Worm (Caenorhabditis elegans): ENCODE measurements around the gene T04F3.5.
A peak's percentile ranks its signal among the peaks of the same experiment; 100 is the strongest.

The T04F3.5 gene

ce11 chrV:11751480-11751879 lies 9.0 kb upstream of the T04F3.5 start:
- TF ChIP-seq odd-2 (tag; optimal IDR thresholded peaks at IDR 0.05), result no peak
- TF ChIP-seq ztf-16 (tag; optimal IDR thresholded peaks at IDR 0.05), result no peak
- TF ChIP-seq sox-4 (tag; optimal IDR thresholded peaks at IDR 0.05), result no peak
- no peak for TF ChIP-seq syd-9 (tag; optimal IDR thresholded peaks at IDR 0.05)
- TF ChIP-seq ceh-31 (tag; optimal IDR thresholded peaks at IDR 0.05), result no peak
- no peak for TF ChIP-seq ttx-3 (tag; optimal IDR thresholded peaks at IDR 0.05)
- no peak for TF ChIP-seq fkh-6 (tag; optimal IDR thresholded peaks at IDR 0.05)
- no peak for TF ChIP-seq sdc-2 (tag; optimal IDR thresholded peaks at IDR 0.05)
- no peak for TF ChIP-seq hlh-15 (tag; optimal IDR thresholded peaks at IDR 0.05)
- no peak for TF ChIP-seq Y22D7AL.16 (tag; optimal IDR thresholded peaks at IDR 0.05)
- no peak for TF ChIP-seq K09A11.1 (tag; optimal IDR thresholded peaks at IDR 0.05; ENCODE audit: insufficient read depth)

- TF ChIP-seq ztf-16 (tag; optimal IDR thresholded peaks at IDR 0.05) (no peak), ceh-18 (tag; optimal IDR thresholded peaks at IDR 0.05) (no peak), odd-2 (tag; optimal IDR thresholded peaks at IDR 0.05) (no peak)
Measured at ce11 chrV:11755848-11756247, 4.6 kb upstream of the T04F3.5 start.

- TF ChIP-seq T23F11.4 (GFP tag; optimal IDR thresholded peaks at IDR 0.05) (no peak), nhr-232 (tag; optimal IDR thresholded peaks at IDR 0.05) (no peak), pat-9 (tag; optimal IDR thresholded peaks at IDR 0.05) (no peak), lin-11 (tag; optimal IDR thresholded peaks at IDR 0.05) (no peak), npax-4 (tag; optimal IDR thresholded peaks at IDR 0.05) (no peak)
Measured at ce11 chrV:11757358-11757757, 3.1 kb upstream of the T04F3.5 start, which contains the start of gene smoc-1. smoc-1 (plus strand) TSS chrV:11757658.

ce11 chrV:11758635-11759034 lies 1.8 kb upstream of the T04F3.5 start, which contains the start of gene T04F3.3:
T04F3.3 (plus strand) TSS chrV:11758935.
- no peak for TF ChIP-seq ttx-3 (tag; optimal IDR thresholded peaks at IDR 0.05)
- TF ChIP-seq K09A11.1 (tag; optimal IDR thresholded peaks at IDR 0.05; ENCODE audit: insufficient read depth), result no peak

DNA sequence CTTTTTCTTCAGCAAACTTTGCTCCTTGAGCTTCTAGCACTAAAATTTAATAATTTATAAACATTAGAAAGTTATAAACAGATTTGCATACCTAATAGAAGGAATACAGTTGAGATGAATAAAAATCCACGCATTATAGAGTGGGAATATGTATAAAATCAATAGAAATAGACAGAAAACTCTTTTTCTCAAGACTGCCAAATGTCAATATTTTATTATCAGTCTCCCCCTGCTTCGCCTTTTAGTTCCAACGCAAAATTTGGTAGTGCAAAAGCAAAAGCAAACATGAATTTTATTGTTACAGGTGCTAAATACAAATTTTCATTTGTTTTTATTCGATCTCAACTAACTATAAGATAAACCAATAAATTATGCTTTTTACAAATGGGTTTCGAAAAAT lies 2.4 kb downstream of the T04F3.5 start, which contains the start of gene T04F3.4:
T04F3.4 (minus strand) TSS at position 187 of the 400 bp plus-strand sequence.
- TF ChIP-seq unc-42 (tag; optimal IDR thresholded peaks at IDR 0.05), result no peak
- TF ChIP-seq ceh-24 (tag; optimal IDR thresholded peaks at IDR 0.05), result no peak
- TF ChIP-seq Y22D7AL.16 (tag; optimal IDR thresholded peaks at IDR 0.05), result no peak
- no peak for TF ChIP-seq ceh-19 (GFP tag; optimal IDR thresholded peaks at IDR 0.05)
- no peak for TF ChIP-seq hlh-8 (tag; optimal IDR thresholded peaks at IDR 0.05)
- TF ChIP-seq hlh-6 (tag; optimal IDR thresholded peaks at IDR 0.05), result no peak
- TF ChIP-seq ahr-1 (tag; optimal IDR thresholded peaks at IDR 0.05), result no peak

DNA sequence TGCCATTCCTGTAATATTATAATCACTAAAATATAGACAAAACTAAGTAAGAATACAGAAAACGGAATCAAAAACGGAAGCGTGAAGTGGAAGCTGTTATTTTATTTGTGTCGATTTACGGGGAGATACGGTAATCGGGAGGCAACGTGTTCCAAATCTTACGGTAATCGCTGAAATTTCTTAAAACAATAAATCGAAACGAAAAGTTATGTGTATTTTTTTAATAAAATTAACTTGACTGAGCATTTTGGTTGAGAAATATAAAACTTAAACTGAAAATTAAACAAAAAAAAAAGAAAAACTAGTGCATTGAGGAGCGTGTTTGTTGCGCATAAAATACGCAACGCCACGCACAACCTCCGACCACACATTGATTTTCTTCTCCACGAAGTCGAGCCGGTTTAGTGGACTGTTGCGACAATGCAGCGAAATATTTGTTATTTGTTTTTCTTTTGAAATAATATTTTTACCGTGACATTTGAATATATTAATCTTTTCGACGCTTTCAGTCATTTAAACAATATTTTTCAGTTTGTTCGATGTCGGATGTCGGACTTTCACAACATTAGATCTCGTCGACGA lies 4.0 kb downstream of the T04F3.5 start, which contains the start of the genes F55A11.1 and syx-5:
F55A11.1 (minus strand) TSS at position 13 of the 582 bp plus-strand sequence.
syx-5 (plus strand) TSS at position 532 of the 582 bp plus-strand sequence.
- peak; percentile 43 for TF ChIP-seq ceh-31 (tag; optimal IDR thresholded peaks at IDR 0.05)
- peak; percentile 22 for TF ChIP-seq ceh-18 (tag; optimal IDR thresholded peaks at IDR 0.05)
- peak; percentile 35 for TF ChIP-seq pax-1 (tag; optimal IDR thresholded peaks at IDR 0.05)
- TF ChIP-seq ahr-1 (tag; optimal IDR thresholded peaks at IDR 0.05), result no peak
- no peak for TF ChIP-seq hlh-13 (GFP tag; optimal IDR thresholded peaks at IDR 0.05)
- peak; percentile 74 for TF ChIP-seq ceh-30 (tag; optimal IDR thresholded peaks at IDR 0.05)
- peak; percentile 44 for TF ChIP-seq ceh-34 (tag; optimal IDR thresholded peaks at IDR 0.05)
- peak; percentile 70 for TF ChIP-seq unc-42 (tag; optimal IDR thresholded peaks at IDR 0.05)
- TF ChIP-seq ceh-48 (tag; optimal IDR thresholded peaks at IDR 0.05), result peak; percentile 41
- no peak for TF ChIP-seq sox-2 (GFP tag; IDR thresholded peaks at IDR 0.05)
- TF ChIP-seq rnt-1 (tag; optimal IDR thresholded peaks at IDR 0.05), result peak; percentile 19
- peak; percentile 35 for TF ChIP-seq tbx-2 (tag; optimal IDR thresholded peaks at IDR 0.05)
- no peak for TF ChIP-seq C08G9.2 (tag; optimal IDR thresholded peaks at IDR 0.05)
- no peak for TF ChIP-seq fkh-10 (GFP tag; optimal IDR thresholded peaks at IDR 0.05)
- TF ChIP-seq nfya-1 (tag; optimal IDR thresholded peaks at IDR 0.05), result peak; percentile 81
- TF ChIP-seq tbx-7 (tag; optimal IDR thresholded peaks at IDR 0.05), result no peak
